Worm (Caenorhabditis elegans) whole organism, L2 larva: ENCODE results near the gene B0034.1.

Experiments
- F13H6.1 ChIP-seq: sonication (generic microtip); optimal IDR thresholded peaks from 2 replicates; lab custom pipeline; 2016; ENCODE audit warnings: missing genetic modification characterization, missing compliant biosample characterization
- ZK546.5 ChIP-seq: sonication (generic microtip); optimal IDR thresholded peaks from 2 replicates; lab custom pipeline; 2017; ENCODE audit warnings: missing biosample characterization, missing genetic modification characterization
- alr-1 ChIP-seq: fragments of 150-350 bp; optimal IDR thresholded peaks from 2 replicates; lab custom pipeline; 2014; ENCODE audit warnings: missing biosample characterization, missing genetic modification characterization
- aly-2 ChIP-seq: fragments of 150-350 bp; optimal IDR thresholded peaks from 2 replicates; lab custom pipeline; 2014; ENCODE audit warnings: missing biosample characterization, missing genetic modification characterization
- ama-1 ChIP-seq: fragments of 150-350 bp; optimal IDR thresholded peaks from 2 replicates; lab custom pipeline; 2018; ENCODE audit warnings: inconsistent platforms
- ceh-16 ChIP-seq: fragments of 150-350 bp; optimal IDR thresholded peaks from 2 replicates; lab custom pipeline; 2014; ENCODE audit warnings: missing biosample characterization, missing genetic modification characterization
- ceh-82 ChIP-seq: fragments of 150-350 bp; optimal IDR thresholded peaks from 2 replicates; lab custom pipeline; 2014; ENCODE audit warnings: missing biosample characterization, missing genetic modification characterization
- crh-2 ChIP-seq: sonication (generic microtip); optimal IDR thresholded peaks from 2 replicates; lab custom pipeline; 2017; ENCODE audit warnings: missing biosample characterization, missing genetic modification characterization
- elt-3 ChIP-seq: sonication (generic microtip); optimal IDR thresholded peaks from 2 replicates; lab custom pipeline; 2017; ENCODE audit warnings: missing biosample characterization, missing genetic modification characterization
- fos-1 ChIP-seq: fragments of 150-350 bp; optimal IDR thresholded peaks from 2 replicates; lab custom pipeline; 2014; ENCODE audit warnings: missing biosample characterization, missing genetic modification characterization
- gmeb-1 ChIP-seq: fragments of 150-350 bp; optimal IDR thresholded peaks from 2 replicates; lab custom pipeline; 2014; ENCODE audit warnings: missing biosample characterization, missing genetic modification characterization
- lin-11 ChIP-seq: fragments of 150-350 bp; sonication (generic microtip); optimal IDR thresholded peaks from 2 replicates; lab custom pipeline; 2014; ENCODE audit warnings: missing biosample characterization, missing genetic modification characterization, inconsistent platforms, mixed read lengths
- lin-13 ChIP-seq: fragments of 150-350 bp; optimal IDR thresholded peaks from 2 replicates; lab custom pipeline; 2014; ENCODE audit warnings: missing biosample characterization, missing genetic modification reagents, missing genetic modification characterization
- lin-39 ChIP-seq: fragments of 150-350 bp; optimal IDR thresholded peaks from 2 replicates; lab custom pipeline; 2014; ENCODE audit warnings: missing biosample characterization, missing genetic modification reagents, missing genetic modification characterization
- lsy-2 ChIP-seq, 2 experiments: fragments of 150-350 bp in 1 of 2; sonication (generic microtip) in 1 of 2; optimal IDR thresholded peaks; 2 replicates each; lab custom pipeline; 2014 to 2017; ENCODE audit warnings: missing biosample characterization in 2 of 2, missing genetic modification characterization in 2 of 2
- mab-5 ChIP-seq: fragments of 150-350 bp; optimal IDR thresholded peaks from 2 replicates; lab custom pipeline; 2014; ENCODE audit warnings: missing biosample characterization, missing genetic modification characterization
- mbf-1 ChIP-seq: sonication (generic microtip); optimal IDR thresholded peaks from 2 replicates; lab custom pipeline; 2017; ENCODE audit warnings: missing biosample characterization, missing genetic modification characterization
- nhr-10 ChIP-seq: sonication (generic microtip); optimal IDR thresholded peaks from 2 replicates; lab custom pipeline; 2017; ENCODE audit warnings: missing biosample characterization, missing genetic modification characterization
- nhr-11 ChIP-seq: fragments of 150-350 bp; optimal IDR thresholded peaks from 2 replicates; lab custom pipeline; 2014; ENCODE audit warnings: missing biosample characterization, missing genetic modification characterization
- nhr-12 ChIP-seq: fragments of 150-350 bp; optimal IDR thresholded peaks from 2 replicates; lab custom pipeline; 2014; ENCODE audit warnings: missing biosample characterization, missing genetic modification characterization
- nhr-129 ChIP-seq: fragments of 150-350 bp; optimal IDR thresholded peaks from 2 replicates; lab custom pipeline; 2014; ENCODE audit warnings: missing biosample characterization, missing genetic modification characterization
- nhr-23 ChIP-seq: fragments of 150-350 bp; optimal IDR thresholded peaks from 2 replicates; lab custom pipeline; 2014; ENCODE audit warnings: missing biosample characterization, missing genetic modification reagents, missing genetic modification characterization
- nhr-237 ChIP-seq: fragments of 150-350 bp; optimal IDR thresholded peaks from 2 replicates; lab custom pipeline; 2014; ENCODE audit warnings: missing biosample characterization, missing genetic modification characterization
- nhr-25 ChIP-seq: fragments of 150-350 bp; sonication (generic microtip); optimal IDR thresholded peaks from 3 replicates; lab custom pipeline; 2014; ENCODE audit warnings: missing biosample characterization, missing genetic modification characterization
- nhr-6 ChIP-seq: fragments of 150-350 bp; optimal IDR thresholded peaks from 2 replicates; lab custom pipeline; 2014; ENCODE audit warnings: missing biosample characterization, missing genetic modification characterization
- sem-4 ChIP-seq: fragments of 150-350 bp; optimal IDR thresholded peaks from 2 replicates; lab custom pipeline; 2014; ENCODE audit warnings: missing biosample characterization, missing genetic modification reagents, missing genetic modification characterization
- skn-1 ChIP-seq: sonication (generic microtip); optimal IDR thresholded peaks from 2 replicates; lab custom pipeline; 2017; ENCODE audit warnings: missing biosample characterization, missing genetic modification characterization
- sma-3 ChIP-seq: sonication (generic microtip); optimal IDR thresholded peaks from 2 replicates; lab custom pipeline; 2016; ENCODE audit warnings: missing genetic modification reagents, missing genetic modification characterization, missing compliant biosample characterization
- sma-9 ChIP-seq, 2 experiments: fragments of 150-350 bp in 1 of 2; sonication (generic microtip) in 1 of 2; optimal IDR thresholded peaks; 2 replicates each; lab custom pipeline; 2014 to 2016; ENCODE audit warnings: missing genetic modification characterization in 2 of 2, mild to moderate bottlenecking in 1 of 2, missing biosample characterization in 1 of 2, missing compliant biosample characterization in 1 of 2, missing genetic modification reagents in 1 of 2, moderate library complexity in 1 of 2
- unc-39 ChIP-seq: fragments of 150-350 bp; optimal IDR thresholded peaks from 2 replicates; lab custom pipeline; 2014; ENCODE audit warnings: missing biosample characterization, missing genetic modification characterization
- unc-55 ChIP-seq: fragments of 150-350 bp; sonication (generic microtip); optimal IDR thresholded peaks from 3 replicates; lab custom pipeline; 2014; ENCODE audit warnings: missing biosample characterization, missing genetic modification reagents, missing genetic modification characterization
- zag-1 ChIP-seq: fragments of 150-350 bp; optimal IDR thresholded peaks from 2 replicates; lab custom pipeline; 2014; ENCODE audit warnings: missing biosample characterization, missing genetic modification characterization
- ztf-1 ChIP-seq: fragments of 200-800 bp; sonication (Bioruptor generic); conservative IDR thresholded peaks from 2 replicates; pipeline ENCODE4 v1.3.6; 2022; ENCODE audit warnings: missing genetic modification characterization, missing compliant biosample characterization
- ztf-11 ChIP-seq: sonication (generic microtip); optimal IDR thresholded peaks from 2 replicates; lab custom pipeline; 2017; ENCODE audit warnings: missing biosample characterization, missing genetic modification characterization
- ztf-4 ChIP-seq: fragments of 150-350 bp; optimal IDR thresholded peaks from 2 replicates; lab custom pipeline; 2014; ENCODE audit warnings: missing biosample characterization, missing genetic modification characterization

B0034.1 gene

ce11 chrII:5988224-5988623 lies 20.1 kb downstream of the B0034.1 start, which contains the start of gene ins-2:
Gene ins-2, plus strand, starts transcription at chrII:5988524.
- TF ChIP-seq nhr-12 (tag; lab: Kevin White, UChicago), result no peak
- TF ChIP-seq lin-13 (GFP tag; lab: Kevin White, UChicago), result no peak
- TF ChIP-seq nhr-6, result no peak
- TF ChIP-seq alr-1 (tag; lab: Kevin White, UChicago), result no peak
- no peak for TF ChIP-seq unc-55
- TF ChIP-seq ztf-4 (tag; lab: Kevin White, UChicago), result no peak
- TF ChIP-seq crh-2 (tag; lab: Kevin White, UChicago), result no peak
- no peak for TF ChIP-seq ama-1 (lab: Kevin White, UChicago)

DNA sequence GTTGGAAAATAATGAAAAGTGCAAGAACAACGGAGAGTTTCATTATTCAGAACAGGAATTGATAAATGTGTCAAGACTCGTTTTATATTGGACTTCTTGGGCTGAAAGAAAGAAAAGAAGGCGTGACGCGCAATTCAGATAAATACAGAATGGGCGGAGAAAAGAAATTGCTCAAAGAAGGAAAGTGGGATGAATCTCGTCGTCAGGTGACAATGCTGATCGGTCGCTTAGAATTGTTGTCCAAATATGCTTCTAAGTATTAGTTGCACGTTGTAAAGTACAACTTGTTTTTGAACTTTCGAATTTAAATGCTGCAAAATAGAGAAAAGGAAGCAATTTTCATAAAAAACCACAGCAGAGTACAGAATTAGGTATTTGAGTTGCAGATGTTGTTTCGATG lies 22.5 kb downstream of the B0034.1 start, which contains the start of gene ins-3:
Gene ins-3 (minus strand): TSS at position 101 of the 400 bp plus-strand sequence.
- TF ChIP-seq ztf-11 (tag; lab: Kevin White, UChicago) (no peak), nhr-10 (no peak), skn-1 (tag; lab: Kevin White, UChicago) (no peak), nhr-237 (tag; lab: Kevin White, UChicago) (no peak), aly-2 (tag; lab: Kevin White, UChicago) (no peak), nhr-23 (tag; lab: Kevin White, UChicago) (no peak), unc-39 (tag; lab: Kevin White, UChicago) (no peak), crh-2 (tag; lab: Kevin White, UChicago) (no peak), unc-55 (no peak), ceh-82 (no peak), mbf-1 (tag; lab: Kevin White, UChicago) (no peak), nhr-11 (tag; lab: Kevin White, UChicago) (no peak), gmeb-1 (tag; lab: Kevin White, UChicago) (no peak), lin-11 (tag; lab: Kevin White, UChicago) (no peak), nhr-129 (no peak), nhr-25 (tag; lab: Kevin White, UChicago) (no peak), nhr-12 (tag; lab: Kevin White, UChicago) (no peak), fos-1 (no peak)

- TF ChIP-seq elt-3 (tag; lab: Kevin White, UChicago) (no peak), skn-1 (tag; lab: Kevin White, UChicago) (no peak), ceh-82 (no peak), mab-5 (no peak), nhr-11 (tag; lab: Kevin White, UChicago) (no peak), unc-39 (tag; lab: Kevin White, UChicago) (no peak), lin-11 (tag; lab: Kevin White, UChicago) (no peak), nhr-129 (no peak), nhr-10 (no peak), F13H6.1 (no peak), alr-1 (tag; lab: Kevin White, UChicago) (no peak), nhr-23 (tag; lab: Kevin White, UChicago) (no peak), lin-39 (tag; lab: Kevin White, UChicago) (no peak), lin-13 (GFP tag; lab: Kevin White, UChicago) (no peak)
Observed at ce11 chrII:5996066-5996465, 27.9 kb downstream of the B0034.1 start, which contains the start of gene ins-4. Gene ins-4, plus strand, starts transcription at chrII:5996366.

ce11 chrII:5997257-5997656 lies 29.1 kb downstream of the B0034.1 start, which contains the start of gene ins-5:
Gene ins-5, plus strand, starts transcription at chrII:5997557.
- TF ChIP-seq ceh-16 (no peak), ztf-11 (tag; lab: Kevin White, UChicago) (no peak), ztf-1 (GFP tag; lab: Robert Waterston, UW) (no peak), nhr-6 (no peak), zag-1 (no peak), sma-3 (no peak), nhr-10 (no peak), nhr-237 (tag; lab: Kevin White, UChicago) (no peak), lsy-2 (tag; optimal IDR thresholded peaks at IDR 0.05; lab: Kevin White, UChicago) (no peak), F13H6.1 (no peak), aly-2 (tag; lab: Kevin White, UChicago) (no peak), sem-4 (no peak), ztf-4 (tag; lab: Kevin White, UChicago) (no peak), ZK546.5 (tag; lab: Kevin White, UChicago) (no peak)

- TF ChIP-seq zag-1 (no peak), sma-9 (GFP tag; optimal IDR thresholded peaks at IDR 0.05; lab: Kevin White, UChicago) (no peak), sma-9 (tag; optimal IDR thresholded peaks at IDR 0.05; lab: Kevin White, UChicago) (no peak)
Observed at ce11 chrII:6000136-6000535, 32.0 kb downstream of the B0034.1 start, which contains the start of gene ins-6. Gene ins-6, plus strand, starts transcription at chrII:6000436.
